3 worm cellular contexts compared by ENCODE assay signal in genomic region chrX:3694172-3694571, ce11.
TF ChIP-seq lines count a peak whose summit lies in the region.

No protein-coding gene starts in this region.

TF ChIP-seq in whole organism, L4 larva, 104 proteins besides CTCF, POLR2A, EP300 and RAD21 (continued from another document and continues in another):
- TF ChIP-seq mdl-1 (tag; optimal IDR thresholded peaks at IDR 0.05; lab: Kevin White, UChicago) (peak in 1 of 2 experiments; percentile 83), pqm-1 (tag; optimal IDR thresholded peaks at IDR 0.05; lab: Kevin White, UChicago) (no peak), R02D3.7 (tag; optimal IDR thresholded peaks at IDR 0.05; lab: Kevin White, UChicago) (no peak), duxl-1 (tag; optimal IDR thresholded peaks at IDR 0.05; lab: Kevin White, UChicago; ENCODE audit: poor library complexity) (no peak), mxl-3 (GFP tag; optimal IDR thresholded peaks at IDR 0.05; lab: Kevin White, UChicago) (peak; percentile 8), nhr-28 (tag; optimal IDR thresholded peaks at IDR 0.05; lab: Kevin White, UChicago) (peak; percentile 11), lim-7 (GFP tag; IDR thresholded peaks at IDR 0.05; lab: Robert Waterston, UW) (0 out of 2 replicates have a peak, but pooled peaks have one; percentile 7), nhr-77 (tag; optimal IDR thresholded peaks at IDR 0.05; lab: Kevin White, UChicago) (no peak), ztf-11 (tag; optimal IDR thresholded peaks at IDR 0.05; lab: Kevin White, UChicago) (no peak), lsy-2 (tag; optimal IDR thresholded peaks at IDR 0.05; lab: Kevin White, UChicago) (peak; percentile 49 to 58), lin-29 (GFP tag; IDR thresholded peaks at IDR 0.05; lab: Robert Waterston, UW) (no peak), aly-2 (tag; optimal IDR thresholded peaks at IDR 0.05; lab: Kevin White, UChicago) (no peak), tra-1 (GFP tag; IDR thresholded peaks at IDR 0.05; lab: Robert Waterston, UW) (no peak), nhr-6 (tag; optimal IDR thresholded peaks at IDR 0.05; lab: Kevin White, UChicago) (no peak), mxl-2 (GFP tag; conservative IDR thresholded peaks at IDR 0.05; lab: Robert Waterston, UW) (no peak), lin-1 (GFP tag; IDR thresholded peaks at IDR 0.05; lab: Robert Waterston, UW) (no peak), F44E2.7 (GFP tag; IDR thresholded peaks at IDR 0.05; lab: Robert Waterston, UW) (no peak), ceh-20 (GFP tag; IDR thresholded peaks at IDR 0.05; lab: Robert Waterston, UW) (0 out of 2 replicates have a peak, but pooled peaks have one; percentile 33), dmd-6 (GFP tag; IDR thresholded peaks at IDR 0.05; lab: Robert Waterston, UW) (peak; percentile 58), nhr-41 (GFP tag; IDR thresholded peaks at IDR 0.05; lab: Robert Waterston, UW) (no peak), egl-43 (GFP tag; IDR thresholded peaks at IDR 0.05; lab: Robert Waterston, UW) (peak; percentile 60; the same call in 1 of the 2 replicates), Y75B8A.6 (GFP tag; IDR thresholded peaks at IDR 0.05; lab: Robert Waterston, UW) (no peak), spr-1 (tag; optimal IDR thresholded peaks at IDR 0.05; lab: Kevin White, UChicago) (no peak), lir-3 (tag; optimal IDR thresholded peaks at IDR 0.05; lab: Kevin White, UChicago) (no peak), nhr-10 (tag; optimal IDR thresholded peaks at IDR 0.05; lab: Kevin White, UChicago) (no peak), F49E8.2 (tag; optimal IDR thresholded peaks at IDR 0.05; lab: Kevin White, UChicago; ENCODE audit: borderline replicate concordance) (no peak), set-16 (GFP tag; IDR thresholded peaks at IDR 0.05; lab: Robert Waterston, UW) (peak; percentile 48; the same call in 1 of the 2 replicates), hmg-1.1 (GFP tag; IDR thresholded peaks at IDR 0.05; lab: Robert Waterston, UW) (peak; percentile 83), zfp-3 (GFP tag; conservative IDR thresholded peaks at IDR 0.05; lab: Robert Waterston, UW) (0 out of 2 replicates have a peak, but pooled peaks have one; percentile 58), lin-38 (GFP tag; IDR thresholded peaks at IDR 0.05; lab: Robert Waterston, UW) (no peak), unc-62 (GFP tag; optimal IDR thresholded peaks at IDR 0.05 in 1 of 2; lab: Kevin White, UChicago) (no peak), unc-62 (tag; optimal IDR thresholded peaks at IDR 0.05; lab: Kevin White, UChicago) (no peak), cey-2 (tag; optimal IDR thresholded peaks at IDR 0.05; lab: Kevin White, UChicago; ENCODE audit: borderline replicate concordance, insufficient read depth) (no peak), lin-39 (tag; optimal IDR thresholded peaks at IDR 0.05; lab: Kevin White, UChicago) (no peak), spr-3 (GFP tag; optimal IDR thresholded peaks at IDR 0.05; lab: Kevin White, UChicago) (no peak), mes-2 (tag; optimal IDR thresholded peaks at IDR 0.05; lab: Kevin White, UChicago; ENCODE audit: poor library complexity, severe bottlenecking) (peak; percentile 65), daf-12 (tag; optimal IDR thresholded peaks at IDR 0.05; lab: Kevin White, UChicago) (no peak), nhr-42 (GFP tag; IDR thresholded peaks at IDR 0.05; lab: Robert Waterston, UW) (no peak), dmd-9 (GFP tag; IDR thresholded peaks at IDR 0.05; lab: Robert Waterston, UW) (no peak), madf-9 (GFP tag; conservative IDR thresholded peaks at IDR 0.05; lab: Robert Waterston, UW) (0 out of 2 replicates have a peak, but pooled peaks have one; percentile 17), nhr-11 (tag; optimal IDR thresholded peaks at IDR 0.05; lab: Kevin White, UChicago) (peak; percentile 56), hif-1 (tag; optimal IDR thresholded peaks at IDR 0.05; lab: Kevin White, UChicago) (peak in 1 of 2 experiments; percentile 64), zag-1 (tag; optimal IDR thresholded peaks at IDR 0.05; lab: Kevin White, UChicago) (no peak)

TF ChIP-seq in whole organism, late embryonic, 69 proteins besides CTCF, POLR2A, EP300 and RAD21 (continued from another document):
- no peak for TF ChIP-seq pha-4 (tag; optimal IDR thresholded peaks at IDR 0.05; lab: Kevin White, UChicago)
- peak; percentile 72 for TF ChIP-seq ceh-31 (tag; optimal IDR thresholded peaks at IDR 0.05; lab: Kevin White, UChicago)
- peak; percentile 41 for TF ChIP-seq madf-2 (tag; optimal IDR thresholded peaks at IDR 0.05; lab: Kevin White, UChicago)
- peak; percentile 15 for TF ChIP-seq pat-9 (tag; optimal IDR thresholded peaks at IDR 0.05; lab: Kevin White, UChicago)
- no peak for TF ChIP-seq fkh-6 (tag; optimal IDR thresholded peaks at IDR 0.05; lab: Kevin White, UChicago)
- TF ChIP-seq fkh-10 (GFP tag; optimal IDR thresholded peaks at IDR 0.05; lab: Kevin White, UChicago) = no peak
- peak; percentile 79 for TF ChIP-seq tbx-2 (tag; optimal IDR thresholded peaks at IDR 0.05; lab: Kevin White, UChicago)
- no peak for TF ChIP-seq ceh-6 (GFP tag; optimal IDR thresholded peaks at IDR 0.05; lab: Kevin White, UChicago)
- no peak for TF ChIP-seq ceh-9 (tag; optimal IDR thresholded peaks at IDR 0.05; lab: Kevin White, UChicago)
- TF ChIP-seq ceh-22 (tag; optimal IDR thresholded peaks at IDR 0.05; lab: Kevin White, UChicago) = peak; percentile 32
- no peak for TF ChIP-seq F13H6.1 (tag; optimal IDR thresholded peaks at IDR 0.05; lab: Kevin White, UChicago)
- no peak for TF ChIP-seq ceh-2 (tag; optimal IDR thresholded peaks at IDR 0.05; lab: Kevin White, UChicago)
- TF ChIP-seq ama-1 (optimal IDR thresholded peaks at IDR 0.05; lab: Kevin White, UChicago) = no peak
- TF ChIP-seq pqm-1 (tag; optimal IDR thresholded peaks at IDR 0.05; lab: Kevin White, UChicago) = no peak
- TF ChIP-seq pha-2 (tag; optimal IDR thresholded peaks at IDR 0.05; lab: Kevin White, UChicago) = peak; percentile 9
- TF ChIP-seq syd-9 (tag; optimal IDR thresholded peaks at IDR 0.05; lab: Kevin White, UChicago) = no peak
- TF ChIP-seq Y22D7AL.16 (tag; optimal IDR thresholded peaks at IDR 0.05; lab: Kevin White, UChicago) = no peak
- no peak for TF ChIP-seq K09A11.1 (tag; optimal IDR thresholded peaks at IDR 0.05; lab: Kevin White, UChicago; ENCODE audit: insufficient read depth)
- no peak for TF ChIP-seq ztf-16 (tag; optimal IDR thresholded peaks at IDR 0.05; lab: Kevin White, UChicago)
- TF ChIP-seq hlh-30 (tag; optimal IDR thresholded peaks at IDR 0.05; lab: Kevin White, UChicago; ENCODE audit: insufficient read depth) = no peak
- TF ChIP-seq nhr-232 (tag; optimal IDR thresholded peaks at IDR 0.05; lab: Kevin White, UChicago) = no peak
- no peak for TF ChIP-seq pag-3 (tag; optimal IDR thresholded peaks at IDR 0.05; lab: Kevin White, UChicago; ENCODE audit: borderline replicate concordance)
- no peak for TF ChIP-seq ceh-14 (tag; optimal IDR thresholded peaks at IDR 0.05; lab: Kevin White, UChicago)
- no peak for TF ChIP-seq pax-1 (tag; optimal IDR thresholded peaks at IDR 0.05; lab: Kevin White, UChicago)
- TF ChIP-seq elt-2 (tag; optimal IDR thresholded peaks at IDR 0.05; lab: Kevin White, UChicago) = peak; percentile 28
- peak; percentile 2 for TF ChIP-seq hlh-6 (tag; optimal IDR thresholded peaks at IDR 0.05; lab: Kevin White, UChicago)
- peak; percentile 37; the same call in 1 of the 2 replicates for TF ChIP-seq sox-2 (GFP tag; IDR thresholded peaks at IDR 0.05; lab: Robert Waterston, UW)
- TF ChIP-seq lim-6 (tag; optimal IDR thresholded peaks at IDR 0.05; lab: Kevin White, UChicago) = no peak
- no peak for TF ChIP-seq mec-3 (tag; optimal IDR thresholded peaks at IDR 0.05; lab: Kevin White, UChicago; ENCODE audit: borderline replicate concordance)
- peak; percentile 56 for TF ChIP-seq nfya-1 (tag; optimal IDR thresholded peaks at IDR 0.05; lab: Kevin White, UChicago)
- peak; percentile 50 for TF ChIP-seq ceh-19 (GFP tag; optimal IDR thresholded peaks at IDR 0.05; lab: Kevin White, UChicago)
- no peak for TF ChIP-seq gmeb-2 (tag; optimal IDR thresholded peaks at IDR 0.05; lab: Kevin White, UChicago)
- TF ChIP-seq ceh-18 (tag; optimal IDR thresholded peaks at IDR 0.05; lab: Kevin White, UChicago) = peak; percentile 51
- no peak for TF ChIP-seq T23F11.4 (GFP tag; optimal IDR thresholded peaks at IDR 0.05; lab: Kevin White, UChicago)
- peak; percentile 38 for TF ChIP-seq unc-42 (tag; optimal IDR thresholded peaks at IDR 0.05; lab: Kevin White, UChicago)
- TF ChIP-seq ceh-45 (GFP tag; IDR thresholded peaks at IDR 0.05; lab: Robert Waterston, UW) = no peak
- TF ChIP-seq dve-1 (tag; optimal IDR thresholded peaks at IDR 0.05; lab: Kevin White, UChicago) = no peak
- TF ChIP-seq ceh-24 (tag; optimal IDR thresholded peaks at IDR 0.05; lab: Kevin White, UChicago) = no peak
- no peak for TF ChIP-seq sox-4 (tag; optimal IDR thresholded peaks at IDR 0.05; lab: Kevin White, UChicago)
- no peak for TF ChIP-seq fax-1 (tag; optimal IDR thresholded peaks at IDR 0.05; lab: Kevin White, UChicago)
- no peak for TF ChIP-seq tbx-7 (tag; optimal IDR thresholded peaks at IDR 0.05; lab: Kevin White, UChicago)
- TF ChIP-seq hlh-8 (tag; optimal IDR thresholded peaks at IDR 0.05; lab: Kevin White, UChicago) = no peak
- TF ChIP-seq ets-4 (tag; optimal IDR thresholded peaks at IDR 0.05; lab: Kevin White, UChicago) = no peak

TF ChIP-seq in whole organism, mixed stage, embryonic, 35 proteins besides CTCF, POLR2A, EP300 and RAD21 (continued from another document):
- TF ChIP-seq snpc-4 (tag; optimal IDR thresholded peaks at IDR 0.05; lab: Kevin White, UChicago) (no peak), cnd-1 (tag; optimal IDR thresholded peaks at IDR 0.05; lab: Kevin White, UChicago) (peak; percentile 62), mep-1 (tag; optimal IDR thresholded peaks at IDR 0.05; lab: Kevin White, UChicago) (no peak), bed-3 (GFP tag; optimal IDR thresholded peaks at IDR 0.05; lab: Kevin White, UChicago) (no peak), nhr-12 (tag; optimal IDR thresholded peaks at IDR 0.05; lab: Kevin White, UChicago) (no peak)
